Fruit fly (Drosophila melanogaster) whole organism, prepupa: ENCODE measurements around the gene Sfp24Ba.

Experiments used
- CG15336 ChIP-seq: fragments of 200-800 bp; sonication (Bioruptor generic); IDR thresholded peaks from 2 replicates; pipeline ENCODE4 v1.3.6; 2022; ENCODE audit warnings: missing biosample characterization, missing genetic modification characterization
- CG1621 ChIP-seq: fragments of 200-800 bp; sonication (Bioruptor generic); optimal IDR thresholded peaks from 3 replicates; lab custom pipeline; 2018; ENCODE audit warnings: missing biosample characterization, mild to moderate bottlenecking, missing genetic modification characterization
- CG31627 ChIP-seq: fragments of 200-800 bp; sonication (Bioruptor generic); optimal IDR thresholded peaks from 3 replicates; lab custom pipeline; 2016; ENCODE audit warnings: missing biosample characterization, missing genetic modification characterization
- CG9139 ChIP-seq: fragments of 200-800 bp; sonication (Bioruptor generic); optimal IDR thresholded peaks from 3 replicates; lab custom pipeline; 2017; ENCODE audit warnings: missing biosample characterization, mild to moderate bottlenecking, missing genetic modification characterization
- Hr39 ChIP-seq: fragments of 200-800 bp; sonication (Bioruptor generic); optimal IDR thresholded peaks from 2 replicates; lab custom pipeline; 2016; ENCODE audit warnings: missing biosample characterization, missing genetic modification characterization
- Hr4 ChIP-seq: fragments of 200-800 bp; sonication (Bioruptor generic); optimal IDR thresholded peaks from 3 replicates; lab custom pipeline; 2016; ENCODE audit warnings: missing biosample characterization, missing genetic modification characterization
- Lpt ChIP-seq: fragments of 200-800 bp; sonication (Bioruptor generic); optimal IDR thresholded peaks from 3 replicates; lab custom pipeline; 2016; ENCODE audit warnings: missing biosample characterization, missing genetic modification characterization
- dac ChIP-seq: fragments of 200-800 bp; sonication (Bioruptor generic); optimal IDR thresholded peaks from 2 replicates; lab custom pipeline; 2017; ENCODE audit warnings: missing biosample characterization, mild to moderate bottlenecking, missing genetic modification characterization
- esn ChIP-seq: fragments of 200-800 bp; sonication (Bioruptor generic); optimal IDR thresholded peaks from 2 replicates; lab custom pipeline; 2016; ENCODE audit warnings: missing biosample characterization, mild to moderate bottlenecking, missing genetic modification characterization, moderate library complexity
- lz ChIP-seq: fragments of 200-800 bp; sonication (Bioruptor generic); optimal IDR thresholded peaks from 3 replicates; lab custom pipeline; 2016; ENCODE audit warnings: missing biosample characterization, missing genetic modification characterization
- topi ChIP-seq: fragments of 200-800 bp; sonication (Bioruptor generic); optimal IDR thresholded peaks from 3 replicates; lab custom pipeline; 2016; ENCODE audit warnings: missing biosample characterization, missing genetic modification characterization

DNA sequence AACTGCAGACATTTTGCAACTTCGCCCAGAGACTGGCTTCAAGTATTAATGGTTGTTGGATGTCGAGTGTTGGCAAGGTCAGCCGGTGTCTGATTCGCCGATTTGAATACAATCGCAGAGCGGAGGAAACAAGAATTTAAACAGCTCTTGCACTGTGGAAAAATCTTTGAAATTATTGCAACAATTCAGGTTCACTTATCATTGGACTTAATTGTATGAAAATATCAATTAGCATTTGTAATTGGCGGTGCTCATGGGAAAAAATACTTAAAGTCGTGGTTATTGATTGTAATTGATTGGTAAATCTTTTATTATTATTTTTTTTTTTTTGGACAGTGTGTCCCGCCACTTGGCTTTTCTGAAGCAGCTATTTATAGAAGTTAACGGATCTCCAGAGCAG is 38.9 kb downstream of the Sfp24Ba start:
- no peak for TF ChIP-seq Lpt (GFP tag; lab: Kevin White, UChicago)
- TF ChIP-seq CG1621 (tag; lab: Kevin White, UChicago): peak; percentile 82
- TF ChIP-seq CG15336 (GFP tag; lab: Robert Waterston, UW): peak; percentile 63
- TF ChIP-seq Hr4 (GFP tag; lab: Kevin White, UChicago): peak; percentile 26
- peak; percentile 83 for TF ChIP-seq CG9139 (GFP tag; lab: Kevin White, UChicago)
- TF ChIP-seq CG31627 (GFP tag; lab: Kevin White, UChicago): peak; percentile 72
- TF ChIP-seq esn (GFP tag; lab: Kevin White, UChicago): peak; percentile 79
- TF ChIP-seq dac: no peak
- TF ChIP-seq Hr39: peak; percentile 77
- peak; percentile 71 for TF ChIP-seq lz (GFP tag; lab: Kevin White, UChicago)
- peak; percentile 83 for TF ChIP-seq topi
